Worm (Caenorhabditis elegans): ENCODE data around the gene C01C4.2.

DNA sequence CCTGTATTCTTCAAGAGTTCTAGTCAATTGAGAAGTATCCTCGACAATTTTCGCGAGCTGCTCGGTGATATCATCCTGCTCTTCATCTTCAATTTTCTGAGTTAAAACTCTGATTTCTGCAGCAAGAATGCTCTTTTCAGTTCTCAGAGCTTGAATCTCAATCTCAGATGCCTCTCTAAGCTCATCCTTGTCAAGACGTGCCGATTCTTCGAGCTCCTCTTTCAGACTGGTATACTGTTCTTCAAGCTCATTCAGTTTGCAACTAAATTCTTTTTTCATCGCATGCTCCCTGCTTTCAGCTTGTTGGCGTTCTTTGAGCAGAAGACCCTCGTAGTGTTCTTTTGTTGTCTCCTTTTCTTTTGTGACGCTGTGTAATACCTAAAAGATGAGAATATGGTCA, 28.5 kb upstream of the C01C4.2 start:
- no peak for TF ChIP-seq nhr-237 (tag; optimal IDR thresholded peaks at IDR 0.05)
- TF ChIP-seq pha-4 (tag; optimal IDR thresholded peaks at IDR 0.05) = no peak
- no peak for TF ChIP-seq nhr-28 (tag; optimal IDR thresholded peaks at IDR 0.05)
- no peak for TF ChIP-seq ztf-11 (tag; optimal IDR thresholded peaks at IDR 0.05)
- no peak for TF ChIP-seq unc-62 (GFP tag; optimal IDR thresholded peaks at IDR 0.05)
- TF ChIP-seq fos-1 (tag; optimal IDR thresholded peaks at IDR 0.05) = no peak
- TF ChIP-seq fkh-2 (tag; optimal IDR thresholded peaks at IDR 0.05) = no peak
- no peak for TF ChIP-seq hmg-11 (tag; optimal IDR thresholded peaks at IDR 0.05)
- TF ChIP-seq nfya-1 (tag; optimal IDR thresholded peaks at IDR 0.05; ENCODE audit: insufficient read depth) = no peak
